Fruit fly (Drosophila melanogaster) whole organism, embryonic: ENCODE data around the gene CG33258.

ENCODE experiments used
- CG12155 ChIP-seq: fragments of 200-800 bp; sonication (Bioruptor generic); optimal IDR thresholded peaks from 3 replicates; lab custom pipeline; 2016; ENCODE audit warnings: missing biosample characterization, missing genetic modification characterization
- CG12391 ChIP-seq: fragments of 200-800 bp; sonication (Bioruptor generic); optimal IDR thresholded peaks from 3 replicates; lab custom pipeline; 2018; ENCODE audit warnings: missing biosample characterization, mild to moderate bottlenecking, missing genetic modification characterization, moderate library complexity
- CG12942 ChIP-seq: fragments of 200-800 bp; sonication (Bioruptor generic); optimal IDR thresholded peaks from 3 replicates; lab custom pipeline; 2016; ENCODE audit warnings: missing biosample characterization, missing genetic modification characterization
- CG14860 ChIP-seq: fragments of 200-800 bp; sonication (Bioruptor generic); IDR thresholded peaks from 3 replicates; pipeline ENCODE4 v1.3.6; 2022; ENCODE audit warnings: missing biosample characterization, missing genetic modification characterization; ENCODE audit not compliant: partially characterized antibody
- CG16813 ChIP-seq: fragments of 200-800 bp; sonication (Bioruptor generic); IDR thresholded peaks from 3 replicates; pipeline ENCODE4 v1.3.6; 2022; ENCODE audit warnings: missing biosample characterization, missing genetic modification characterization; ENCODE audit not compliant: partially characterized antibody
- CG17328 ChIP-seq: fragments of 200-800 bp; sonication (Bioruptor generic); IDR thresholded peaks from 2 replicates; pipeline ENCODE4 v1.3.6; 2022; ENCODE audit warnings: missing biosample characterization, missing genetic modification characterization
- CG17568 ChIP-seq: fragments of 200-800 bp; sonication (Bioruptor generic); optimal IDR thresholded peaks from 2 replicates; lab custom pipeline; 2018; ENCODE audit warnings: missing biosample characterization, mild to moderate bottlenecking, missing genetic modification characterization, moderate library complexity
- CG17829 ChIP-seq: fragments of 200-800 bp; optimal IDR thresholded peaks from 2 replicates; lab custom pipeline; 2019; ENCODE audit warnings: missing biosample characterization, mild to moderate bottlenecking, missing genetic modification characterization, moderate library complexity
- CG32767 ChIP-seq: fragments of 200-800 bp; sonication (Bioruptor generic); IDR thresholded peaks from 2 replicates; pipeline ENCODE4 v1.3.6; 2022; ENCODE audit warnings: missing biosample characterization, missing genetic modification characterization
- CG33213 ChIP-seq: fragments of 200-800 bp; sonication (Bioruptor generic); optimal IDR thresholded peaks from 3 replicates; lab custom pipeline; 2016; ENCODE audit warnings: missing biosample characterization, missing genetic modification characterization
- CG42726 ChIP-seq: fragments of 200-800 bp; sonication (Bioruptor generic); IDR thresholded peaks from 2 replicates; pipeline ENCODE4 v1.3.6; 2022; ENCODE audit warnings: missing biosample characterization, missing genetic modification characterization; ENCODE audit not compliant: partially characterized antibody
- CG4404 ChIP-seq: fragments of 200-800 bp; sonication (Bioruptor generic); IDR thresholded peaks from 2 replicates; pipeline ENCODE4 v1.3.6; 2022; ENCODE audit warnings: missing biosample characterization, missing genetic modification characterization
- CG4424 ChIP-seq: fragments of 200-800 bp; sonication (Bioruptor generic); optimal IDR thresholded peaks from 3 replicates; lab custom pipeline; 2016; ENCODE audit warnings: missing biosample characterization, missing genetic modification characterization
- CG4707 ChIP-seq: fragments of 200-800 bp; sonication (Bioruptor generic); optimal IDR thresholded peaks from 2 replicates; lab custom pipeline; 2018; ENCODE audit warnings: missing biosample characterization, mild to moderate bottlenecking, missing genetic modification characterization, moderate library complexity
- CG6175 ChIP-seq: fragments of 200-800 bp; sonication (Bioruptor generic); IDR thresholded peaks from 3 replicates; pipeline ENCODE4 v1.3.6; 2022; ENCODE audit warnings: missing biosample characterization, missing genetic modification characterization
- CG6791 ChIP-seq: fragments of 200-800 bp; sonication (Bioruptor generic); IDR thresholded peaks from 3 replicates; pipeline ENCODE4 v1.3.6; 2022; ENCODE audit warnings: missing biosample characterization, missing genetic modification characterization; ENCODE audit not compliant: partially characterized antibody
- CG9727 ChIP-seq: fragments of 200-800 bp; sonication (Bioruptor generic); optimal IDR thresholded peaks from 3 replicates; lab custom pipeline; 2017; ENCODE audit warnings: missing biosample characterization, mild to moderate bottlenecking, missing genetic modification characterization
- Deaf1 ChIP-seq: fragments of 200-800 bp; optimal IDR thresholded peaks from 3 replicates; lab custom pipeline; 2019; ENCODE audit warnings: missing biosample characterization, mild to moderate bottlenecking, missing genetic modification characterization, moderate library complexity
- Ets65A ChIP-seq: fragments of 200-800 bp; sonication (Bioruptor generic); peaks from one replicate; lab custom pipeline; 2016; ENCODE audit warnings: missing biosample characterization, missing genetic modification characterization
- HmgD ChIP-seq: fragments of 200-800 bp; sonication (Bioruptor generic); optimal IDR thresholded peaks from 3 replicates; lab custom pipeline; 2016; ENCODE audit warnings: missing biosample characterization, missing genetic modification characterization
- HmgZ ChIP-seq: fragments of 200-800 bp; sonication (Bioruptor generic); optimal IDR thresholded peaks from 2 replicates; lab custom pipeline; 2018; ENCODE audit warnings: missing biosample characterization, mild to moderate bottlenecking, missing genetic modification characterization
- Hmr ChIP-seq: fragments of 200-800 bp; sonication (Bioruptor generic); optimal IDR thresholded peaks from 3 replicates; lab custom pipeline; 2017; ENCODE audit warnings: mild to moderate bottlenecking, missing biosample characterization, missing genetic modification reagents, missing genetic modification characterization
- Med ChIP-seq: fragments of 200-800 bp; sonication (Bioruptor generic); peaks from one replicate; lab custom pipeline; 2016; ENCODE audit warnings: missing biosample characterization, missing genetic modification characterization, mild to moderate bottlenecking, inconsistent platforms, moderate library complexity
- NfI ChIP-seq: fragments of 200-800 bp; sonication (Bioruptor generic); optimal IDR thresholded peaks from 3 replicates; lab custom pipeline; 2018; ENCODE audit warnings: missing biosample characterization, mild to moderate bottlenecking, missing genetic modification characterization, moderate library complexity
- PHDP ChIP-seq: fragments of 200-800 bp; sonication (Bioruptor generic); optimal IDR thresholded peaks from 3 replicates; lab custom pipeline; 2018; ENCODE audit warnings: missing biosample characterization, mild to moderate bottlenecking, missing genetic modification characterization, moderate library complexity
- Rfx ChIP-seq: fragments of 200-800 bp; sonication (Bioruptor generic); IDR thresholded peaks from 2 replicates; pipeline ENCODE4 v1.3.6; 2022; ENCODE audit warnings: missing biosample characterization, missing genetic modification characterization
- Sry-β ChIP-seq: fragments of 200-800 bp; sonication (Bioruptor generic); optimal IDR thresholded peaks from 2 replicates; lab custom pipeline; 2018; ENCODE audit warnings: missing biosample characterization, mild to moderate bottlenecking, missing genetic modification characterization, moderate library complexity
- Xbp1 ChIP-seq: fragments of 200-800 bp; sonication (Bioruptor generic); optimal IDR thresholded peaks from 3 replicates; lab custom pipeline; 2016; ENCODE audit warnings: missing biosample characterization, mild to moderate bottlenecking, missing genetic modification characterization
- abd-A ChIP-seq: fragments of 200-800 bp; sonication (Bioruptor generic); optimal IDR thresholded peaks from 3 replicates; lab custom pipeline; 2019; ENCODE audit warnings: missing biosample characterization, mild to moderate bottlenecking, missing genetic modification characterization, moderate library complexity
- br ChIP-seq: fragments of >200 bp; optimal IDR thresholded peaks from 2 replicates; lab custom pipeline; 2017
- bsh ChIP-seq, 2 experiments: fragments of 200-800 bp; sonication (Bioruptor generic); optimal IDR thresholded peaks; 2 replicates each; lab custom pipeline; 2017 to 2018; ENCODE audit warnings: mild to moderate bottlenecking in 2 of 2, missing biosample characterization in 2 of 2, missing genetic modification characterization in 2 of 2, moderate library complexity in 1 of 2
- chinmo ChIP-seq: fragments of 200-800 bp; sonication (Bioruptor generic); IDR thresholded peaks from 4 replicates; pipeline ENCODE4 v1.3.6; 2022; ENCODE audit warnings: missing biosample characterization, missing genetic modification characterization; ENCODE audit not compliant: partially characterized antibody
- dm ChIP-seq: fragments of 200-800 bp; sonication (Bioruptor generic); optimal IDR thresholded peaks from 3 replicates; lab custom pipeline; 2016; ENCODE audit warnings: missing biosample characterization, missing genetic modification characterization
- fd3F ChIP-seq: fragments of 200-800 bp; sonication (Bioruptor generic); optimal IDR thresholded peaks from 2 replicates; lab custom pipeline; 2018; ENCODE audit warnings: missing biosample characterization, mild to moderate bottlenecking, missing genetic modification characterization, moderate library complexity
- fru ChIP-seq: fragments of >200 bp; optimal IDR thresholded peaks from 2 replicates; lab custom pipeline; 2017
- gcm2 ChIP-seq: fragments of 200-800 bp; sonication (Bioruptor generic); optimal IDR thresholded peaks from 2 replicates; lab custom pipeline; 2016; ENCODE audit warnings: missing biosample characterization, missing genetic modification characterization
- grau ChIP-seq: fragments of 200-800 bp; optimal IDR thresholded peaks from 3 replicates; lab custom pipeline; 2019; ENCODE audit warnings: missing biosample characterization, mild to moderate bottlenecking, missing genetic modification characterization, moderate library complexity
- odd ChIP-seq: fragments of 200-800 bp; sonication (Bioruptor generic); optimal IDR thresholded peaks from 2 replicates; lab custom pipeline; 2017; ENCODE audit warnings: missing biosample characterization, mild to moderate bottlenecking, missing genetic modification characterization
- pros ChIP-seq: fragments of 200-800 bp; sonication (Bioruptor generic); optimal IDR thresholded peaks from 3 replicates; lab custom pipeline; 2019; ENCODE audit warnings: missing biosample characterization, mild to moderate bottlenecking, missing genetic modification characterization, moderate library complexity
- sc ChIP-seq, 3 experiments: fragments of >200 bp in 2 of 3; fragments of 200-800 bp in 1 of 3; sonication (Bioruptor generic) in 1 of 3; optimal IDR thresholded peaks; 2 replicates in 2 of 3; 3 replicates in 1 of 3; lab custom pipeline; 2017; ENCODE audit warnings: mild to moderate bottlenecking in 1 of 3, missing biosample characterization in 1 of 3, missing genetic modification characterization in 1 of 3, missing genetic modification reagents in 1 of 3
- sd ChIP-seq: fragments of 200-800 bp; sonication (Bioruptor generic); optimal IDR thresholded peaks from 3 replicates; lab custom pipeline; 2018; ENCODE audit warnings: missing biosample characterization, mild to moderate bottlenecking, missing genetic modification characterization, moderate library complexity
- seq ChIP-seq: fragments of 200-800 bp; sonication (Bioruptor generic); IDR thresholded peaks from 2 replicates; pipeline ENCODE4 v1.3.6; 2022; ENCODE audit warnings: missing biosample characterization, missing genetic modification characterization
- shn ChIP-seq: fragments of 200-800 bp; sonication (Bioruptor generic); optimal IDR thresholded peaks from 3 replicates; lab custom pipeline; 2016; ENCODE audit warnings: missing biosample characterization, missing genetic modification characterization
- sisA ChIP-seq: fragments of 200-800 bp; sonication (Bioruptor generic); IDR thresholded peaks from 2 replicates; pipeline ENCODE4 v1.3.6; 2022; ENCODE audit warnings: missing biosample characterization, missing genetic modification characterization
- sqz ChIP-seq: fragments of 200-800 bp; sonication (Bioruptor generic); optimal IDR thresholded peaks from 3 replicates; lab custom pipeline; 2018; ENCODE audit warnings: missing biosample characterization, mild to moderate bottlenecking, missing genetic modification characterization
- unpg ChIP-seq: fragments of 200-800 bp; sonication (Bioruptor generic); optimal IDR thresholded peaks from 3 replicates; lab custom pipeline; 2018; ENCODE audit warnings: missing biosample characterization, mild to moderate bottlenecking, missing genetic modification characterization, moderate library complexity
- zf30C ChIP-seq: fragments of 200-800 bp; sonication (Bioruptor generic); optimal IDR thresholded peaks from 3 replicates; lab custom pipeline; 2018; ENCODE audit warnings: missing biosample characterization, mild to moderate bottlenecking, missing genetic modification characterization
- zfh1 ChIP-seq: fragments of 200-800 bp; sonication (Bioruptor generic); IDR thresholded peaks from 3 replicates; pipeline ENCODE4 v1.3.6; 2022; ENCODE audit warnings: missing biosample characterization, missing genetic modification characterization
- zfh2 ChIP-seq: fragments of 200-800 bp; sonication (Bioruptor generic); optimal IDR thresholded peaks from 2 replicates; lab custom pipeline; 2016; ENCODE audit warnings: missing biosample characterization, missing genetic modification characterization

Gene CG33258

DNA sequence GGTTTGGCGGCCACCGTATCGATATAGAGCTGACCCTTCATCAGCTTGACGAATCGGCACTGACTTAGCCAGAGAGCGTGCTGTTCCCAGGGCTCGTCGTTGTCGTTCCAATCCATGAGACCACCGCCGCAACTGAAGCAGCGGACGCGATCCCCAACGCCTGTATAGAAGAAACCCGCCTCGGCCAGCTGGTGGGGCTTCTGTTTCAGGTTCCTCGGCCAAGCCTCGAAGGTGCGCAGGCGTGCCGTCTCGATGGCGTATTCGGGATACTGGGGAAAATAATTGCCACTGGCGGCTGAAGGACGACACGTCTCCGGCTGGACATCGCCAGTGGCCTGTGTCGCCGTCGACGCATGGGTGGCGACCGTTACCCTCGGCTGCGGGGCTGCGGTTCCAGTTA is 43.3 kb upstream of the CG33258 start:
- TF ChIP-seq CG42726 (GFP tag; lab: Robert Waterston, UW) (peak; percentile 36; the same call in 1 of the 2 replicates), chinmo (GFP tag; lab: Robert Waterston, UW) (0 out of 4 replicates have a peak, but pooled peaks have one; percentile 25), CG16813 (0 out of 3 replicates have a peak, but pooled peaks have one; percentile 8), Sry-β (GFP tag; lab: Kevin White, UChicago) (no peak), CG33213 (GFP tag; lab: Kevin White, UChicago) (no peak), Ets65A (GFP tag; lab: Kevin White, UChicago) (peak; percentile 72), Med (GFP tag; lab: Kevin White, UChicago) (peak; percentile 59)

- TF ChIP-seq CG12391 (tag; lab: Kevin White, UChicago) (no peak), NfI (GFP tag; lab: Kevin White, UChicago) (no peak), sd (tag; lab: Kevin White, UChicago) (no peak), pros (peak; percentile 76), CG4404 (GFP tag; lab: Robert Waterston, UW) (no peak), sqz (GFP tag; lab: Kevin White, UChicago) (peak; percentile 82), fru (lab: Kevin White, UChicago) (no peak), Deaf1 (tag; lab: Kevin White, UChicago) (peak; percentile 85), shn (GFP tag; lab: Kevin White, UChicago) (no peak), CG32767 (GFP tag; lab: Robert Waterston, UW) (peak; percentile 31; the same call in 1 of the 2 replicates), seq (GFP tag; lab: Robert Waterston, UW) (peak; percentile 68; the same call in 1 of the 2 replicates), gcm2 (GFP tag; lab: Kevin White, UChicago) (no peak), br (no peak), CG17568 (no peak), odd (GFP tag; lab: Kevin White, UChicago) (no peak), CG16813 (no peak), CG17328 (GFP tag; lab: Robert Waterston, UW) (no peak), Rfx (no peak), sisA (GFP tag; lab: Robert Waterston, UW) (no peak), abd-A (peak; percentile 67), bsh (GFP tag; optimal IDR thresholded peaks at IDR 0.05; lab: Kevin White, UChicago) (no peak), Hmr (GFP tag; lab: Kevin White, UChicago) (no peak), zfh2 (GFP tag; lab: Kevin White, UChicago) (no peak), CG9727 (GFP tag; lab: Kevin White, UChicago) (no peak), dm (GFP tag; lab: Kevin White, UChicago) (no peak), CG12155 (no peak), fd3F (GFP tag; lab: Kevin White, UChicago) (no peak), CG6791 (0 out of 3 replicates have a peak, but pooled peaks have one; percentile 18), Xbp1 (GFP tag; lab: Kevin White, UChicago) (no peak), zfh1 (GFP tag; lab: Robert Waterston, UW) (no peak), CG4424 (GFP tag; lab: Kevin White, UChicago) (no peak), CG6175 (GFP tag; lab: Robert Waterston, UW) (no peak), CG14860 (GFP tag; lab: Robert Waterston, UW) (no peak), HmgZ (tag; lab: Kevin White, UChicago) (no peak), PHDP (tag; lab: Kevin White, UChicago) (no peak), CG4707 (no peak), CG17829 (tag; lab: Kevin White, UChicago) (no peak), unpg (GFP tag; lab: Kevin White, UChicago) (no peak), zf30C (GFP tag; lab: Kevin White, UChicago) (no peak), sc (optimal IDR thresholded peaks at IDR 0.05; lab: Kevin White, UChicago) (no peak), sc (GFP tag; optimal IDR thresholded peaks at IDR 0.05; lab: Kevin White, UChicago) (no peak), grau (tag; lab: Kevin White, UChicago) (no peak), CG12942 (GFP tag; lab: Kevin White, UChicago) (no peak), HmgD (no peak)
Observed at dm6 chr3L:16040389-16040788, 42.0 kb upstream of the CG33258 start.
